Worm (Caenorhabditis elegans) whole organism, L4 larva: ENCODE data around the gene B0222.1.

Source experiments
- D1046.2 ChIP-seq: fragments of 200-800 bp; sonication (Bioruptor generic); IDR thresholded peaks from 2 replicates; pipeline ENCODE4 v1.3.6; 2022; ENCODE audit warnings: missing genetic modification characterization, missing compliant biosample characterization
- F37D6.2 ChIP-seq: sonication (generic microtip); optimal IDR thresholded peaks from 2 replicates; lab custom pipeline; 2016; ENCODE audit warnings: mild to moderate bottlenecking, missing genetic modification characterization, missing compliant biosample characterization
- F49E8.2 ChIP-seq: sonication (generic microtip); optimal IDR thresholded peaks from 2 replicates; lab custom pipeline; 2016; ENCODE audit warnings: missing compliant biosample characterization, mild to moderate bottlenecking, missing genetic modification characterization, borderline replicate concordance
- T20F7.1 ChIP-seq: fragments of 200-800 bp; sonication (Bioruptor generic); optimal IDR thresholded peaks from 2 replicates; lab custom pipeline; 2018; ENCODE audit warnings: mild to moderate bottlenecking, missing genetic modification characterization, missing compliant biosample characterization
- T26A8.4 ChIP-seq: fragments of 200-800 bp; sonication (Bioruptor generic); IDR thresholded peaks from 2 replicates; pipeline ENCODE4 v1.3.6; 2022; ENCODE audit warnings: missing genetic modification characterization, missing compliant biosample characterization
- Y105C5A.15 ChIP-seq: fragments of 200-800 bp; sonication (Bioruptor generic); IDR thresholded peaks from 2 replicates; pipeline ENCODE4 v1.3.6; 2022; ENCODE audit warnings: missing genetic modification characterization, missing compliant biosample characterization
- Y75B8A.6 ChIP-seq: fragments of 200-800 bp; sonication (Bioruptor generic); IDR thresholded peaks from 2 replicates; pipeline ENCODE4 v1.3.6; 2022; ENCODE audit warnings: missing genetic modification reagents, missing genetic modification characterization, missing compliant biosample characterization
- ZK337.2 ChIP-seq: fragments of 200-800 bp; sonication (Bioruptor generic); IDR thresholded peaks from 2 replicates; pipeline ENCODE4 v1.3.6; 2022; ENCODE audit warnings: missing genetic modification reagents, missing genetic modification characterization, missing compliant biosample characterization
- ama-1 ChIP-seq: fragments of 150-350 bp; optimal IDR thresholded peaks from 2 replicates; lab custom pipeline; 2014; ENCODE audit warnings: inconsistent platforms, mixed read lengths
- ceh-32 ChIP-seq: sonication (generic microtip); optimal IDR thresholded peaks from 2 replicates; lab custom pipeline; 2016; ENCODE audit warnings: mild to moderate bottlenecking, missing genetic modification characterization, missing compliant biosample characterization; ENCODE audit not compliant: poor library complexity
- ceh-44 ChIP-seq: fragments of 200-800 bp; sonication (Bioruptor generic); IDR thresholded peaks from 2 replicates; pipeline ENCODE4 v1.3.6; 2022; ENCODE audit warnings: missing genetic modification reagents, missing genetic modification characterization, missing compliant biosample characterization
- ceh-82 ChIP-seq: sonication (generic microtip); optimal IDR thresholded peaks from 2 replicates; lab custom pipeline; 2017; ENCODE audit warnings: missing biosample characterization, missing genetic modification characterization
- ces-1 ChIP-seq: fragments of 150-350 bp; sonication (generic microtip); optimal IDR thresholded peaks from 4 replicates; lab custom pipeline; 2014; ENCODE audit warnings: missing biosample characterization, missing genetic modification reagents, missing genetic modification characterization
- cey-2 ChIP-seq: sonication (generic microtip); optimal IDR thresholded peaks from 3 replicates; lab custom pipeline; 2017; ENCODE audit warnings: missing genetic modification characterization, mild to moderate bottlenecking, missing compliant biosample characterization, antibody characterized with exemption, borderline replicate concordance; ENCODE audit not compliant: insufficient read depth
- daf-19 ChIP-seq: fragments of 200-800 bp; sonication (Bioruptor generic); conservative IDR thresholded peaks from 2 replicates; pipeline ENCODE4 v1.3.6; 2022; ENCODE audit warnings: missing genetic modification characterization, missing compliant biosample characterization
- dpl-1 ChIP-seq: fragments of 150-350 bp; optimal IDR thresholded peaks from 2 replicates; lab custom pipeline; 2014; ENCODE audit warnings: missing biosample characterization, missing genetic modification reagents, missing genetic modification characterization
- egl-43 ChIP-seq: fragments of 200-800 bp; sonication (Bioruptor generic); IDR thresholded peaks from 2 replicates; pipeline ENCODE4 v1.3.6; 2022; ENCODE audit warnings: missing genetic modification reagents, missing genetic modification characterization, missing compliant biosample characterization
- fkh-10 ChIP-seq: fragments of 150-350 bp; optimal IDR thresholded peaks from 2 replicates; lab custom pipeline; 2014; ENCODE audit warnings: missing biosample characterization, missing genetic modification reagents, missing genetic modification characterization
- gei-8 ChIP-seq: fragments of 200-800 bp; sonication (Bioruptor generic); optimal IDR thresholded peaks from 2 replicates; lab custom pipeline; 2018; ENCODE audit warnings: mild to moderate bottlenecking, missing genetic modification characterization, missing compliant biosample characterization
- hlh-11 ChIP-seq: fragments of 200-800 bp; sonication (Bioruptor generic); optimal IDR thresholded peaks from 2 replicates; lab custom pipeline; 2018; ENCODE audit warnings: mild to moderate bottlenecking, missing genetic modification characterization, missing compliant biosample characterization
- hlh-30 ChIP-seq: sonication (generic microtip); optimal IDR thresholded peaks from 2 replicates; lab custom pipeline; 2017; ENCODE audit warnings: antibody characterized with exemption, mild to moderate bottlenecking, missing genetic modification characterization, missing compliant biosample characterization; ENCODE audit not compliant: insufficient read depth
- jun-1 ChIP-seq: fragments of 150-350 bp; optimal IDR thresholded peaks from 2 replicates; lab custom pipeline; 2014; ENCODE audit warnings: missing biosample characterization, missing genetic modification reagents, missing genetic modification characterization
- lin-1 ChIP-seq: fragments of 200-800 bp; sonication (Bioruptor generic); IDR thresholded peaks from 2 replicates; pipeline ENCODE4 v1.3.6; 2022; ENCODE audit warnings: missing genetic modification reagents, missing genetic modification characterization, missing compliant biosample characterization
- lin-13 ChIP-seq: fragments of 150-350 bp; optimal IDR thresholded peaks from 2 replicates; lab custom pipeline; 2014; ENCODE audit warnings: missing biosample characterization, missing genetic modification reagents, missing genetic modification characterization
- lin-15B ChIP-seq: fragments of 150-350 bp; sonication (generic microtip); optimal IDR thresholded peaks from 3 replicates; lab custom pipeline; 2014; ENCODE audit warnings: missing biosample characterization, missing genetic modification characterization
- lin-39 ChIP-seq: fragments of 150-350 bp; optimal IDR thresholded peaks from 2 replicates; lab custom pipeline; 2014; ENCODE audit warnings: missing biosample characterization, missing genetic modification reagents, missing genetic modification characterization
- lsy-2 ChIP-seq, 2 experiments: fragments of 150-350 bp in 1 of 2; sonication (generic microtip) in 1 of 2; optimal IDR thresholded peaks; 2 replicates each; lab custom pipeline; 2014 to 2017; ENCODE audit warnings: missing biosample characterization in 2 of 2, missing genetic modification characterization in 2 of 2
- mdl-1 ChIP-seq, 2 experiments: fragments of 150-350 bp in 1 of 2; sonication (generic microtip) in 1 of 2; optimal IDR thresholded peaks; 2 replicates each; lab custom pipeline; 2014 to 2017; ENCODE audit warnings: missing biosample characterization in 2 of 2, missing genetic modification characterization in 2 of 2
- mep-1 ChIP-seq: fragments of 150-350 bp; sonication (generic microtip); optimal IDR thresholded peaks from 3 replicates; lab custom pipeline; 2014; ENCODE audit warnings: missing biosample characterization, missing genetic modification characterization
- mxl-3 ChIP-seq: fragments of 200-800 bp; sonication (Bioruptor generic); optimal IDR thresholded peaks from 2 replicates; lab custom pipeline; 2018; ENCODE audit warnings: mild to moderate bottlenecking, missing genetic modification characterization, missing compliant biosample characterization
- nhr-10 ChIP-seq: fragments of 150-350 bp; optimal IDR thresholded peaks from 2 replicates; lab custom pipeline; 2014; ENCODE audit warnings: missing biosample characterization, missing genetic modification characterization
- nhr-102 ChIP-seq: sonication (generic microtip); optimal IDR thresholded peaks from 2 replicates; lab custom pipeline; 2016; ENCODE audit warnings: mild to moderate bottlenecking, missing genetic modification characterization, moderate library complexity, missing compliant biosample characterization
- nhr-11 ChIP-seq: fragments of 150-350 bp; optimal IDR thresholded peaks from 2 replicates; lab custom pipeline; 2014; ENCODE audit warnings: missing biosample characterization, missing genetic modification characterization
- nhr-28 ChIP-seq: fragments of 150-350 bp; optimal IDR thresholded peaks from 2 replicates; lab custom pipeline; 2014; ENCODE audit warnings: missing biosample characterization, missing genetic modification characterization
- nhr-41 ChIP-seq: fragments of 200-800 bp; sonication (Bioruptor generic); IDR thresholded peaks from 2 replicates; pipeline ENCODE4 v1.3.6; 2022; ENCODE audit warnings: missing genetic modification reagents, missing genetic modification characterization, missing compliant biosample characterization
- nhr-6 ChIP-seq: fragments of 150-350 bp; optimal IDR thresholded peaks from 2 replicates; lab custom pipeline; 2014; ENCODE audit warnings: missing biosample characterization, missing genetic modification characterization
- pha-4 ChIP-seq, 2 experiments: fragments of 150-350 bp in 1 of 2; fragments of 200-800 bp in 1 of 2; sonication (Bioruptor generic) in 1 of 2; IDR thresholded peaks in 1 of 2; optimal IDR thresholded peaks in 1 of 2; 2 replicates each; pipeline versions ENCODE4 v1.3.6 to Lab custom; 2014 to 2022; ENCODE audit warnings: missing genetic modification characterization in 2 of 2, missing genetic modification reagents in 2 of 2, missing biosample characterization in 1 of 2, missing compliant biosample characterization in 1 of 2
- set-16 ChIP-seq: fragments of 200-800 bp; sonication (Bioruptor generic); IDR thresholded peaks from 2 replicates; pipeline ENCODE4 v1.3.6; 2022; ENCODE audit warnings: missing genetic modification reagents, missing genetic modification characterization, missing compliant biosample characterization
- snpc-1.2 ChIP-seq: fragments of 200-800 bp; sonication (Bioruptor generic); IDR thresholded peaks from 2 replicates; pipeline ENCODE4 v1.3.6; 2022; ENCODE audit warnings: missing genetic modification reagents, missing genetic modification characterization, missing compliant biosample characterization
- unc-39 ChIP-seq: sonication (generic microtip); optimal IDR thresholded peaks from 2 replicates; lab custom pipeline; 2017; ENCODE audit warnings: missing biosample characterization, missing genetic modification characterization
- unc-62 ChIP-seq, 3 experiments: fragments of 150-350 bp in 1 of 3; sonication (generic microtip); optimal IDR thresholded peaks in 2 of 3; peaks in 1 of 3; 1 replicate in 1 of 3; 2 replicates in 2 of 3; lab custom pipeline; 2014 to 2017; ENCODE audit warnings: missing biosample characterization in 3 of 3, missing genetic modification characterization in 3 of 3, missing genetic modification reagents in 3 of 3, missing genotype in 1 of 3
- zfp-2 ChIP-seq: sonication (generic microtip); optimal IDR thresholded peaks from 2 replicates; lab custom pipeline; 2016; ENCODE audit warnings: mild to moderate bottlenecking, missing genetic modification characterization, missing compliant biosample characterization
- zfp-3 ChIP-seq: fragments of 200-800 bp; sonication (Bioruptor generic); conservative IDR thresholded peaks from 2 replicates; pipeline ENCODE4 v1.3.6; 2022; ENCODE audit warnings: missing genetic modification reagents, missing genetic modification characterization, missing compliant biosample characterization

The B0222.1 gene

DNA sequence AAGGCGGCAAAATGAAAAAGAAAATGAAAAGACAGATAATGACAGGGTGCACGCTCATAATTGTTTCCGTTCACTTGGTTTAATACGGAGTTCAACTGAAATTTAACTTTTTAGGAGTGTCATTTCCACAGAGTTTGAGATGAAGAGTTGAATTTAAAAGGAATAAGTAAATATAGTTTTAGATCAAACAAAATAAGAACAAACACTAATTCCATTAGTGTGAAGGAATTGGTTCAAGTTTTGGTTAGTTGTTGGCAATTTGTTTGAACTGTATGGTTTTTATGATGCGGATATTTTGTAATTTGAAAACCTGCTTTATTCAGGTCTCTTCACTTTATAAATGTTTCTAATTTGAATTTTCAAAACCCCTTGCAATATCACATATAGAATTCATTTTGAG, 22.6 kb downstream of the B0222.1 start, which contains the start of gene B0222.15 (continued):
- TF ChIP-seq lin-13 (GFP tag; lab: Kevin White, UChicago) (no peak), zfp-2 (tag; lab: Kevin White, UChicago) (no peak), nhr-102 (tag; lab: Kevin White, UChicago) (no peak)

DNA sequence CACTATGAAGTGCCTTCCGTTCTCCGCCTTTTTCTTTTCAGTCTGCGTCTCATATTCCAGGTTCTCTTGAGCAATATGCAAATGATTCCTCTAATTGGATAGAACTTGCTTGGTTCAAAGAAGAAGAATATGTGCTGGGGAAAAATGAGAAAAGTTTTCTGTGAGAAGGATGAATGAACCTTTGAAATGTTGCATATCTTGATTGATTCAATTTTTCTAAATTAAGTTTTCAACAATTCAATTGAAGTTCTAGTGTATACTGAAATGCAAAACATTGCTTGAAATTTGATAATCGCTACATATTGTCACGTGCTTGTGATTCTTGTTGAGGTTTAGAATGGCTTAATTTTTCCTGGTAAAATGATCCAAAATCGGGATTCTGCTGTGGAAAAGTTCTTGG, 23.5 kb downstream of the B0222.1 start:
- TF ChIP-seq daf-19 (GFP tag; lab: Robert Waterston, UW) (no peak), fkh-10 (GFP tag; lab: Kevin White, UChicago) (peak; percentile 81), Y105C5A.15 (GFP tag; lab: Robert Waterston, UW) (no peak), mdl-1 (tag; optimal IDR thresholded peaks at IDR 0.05; lab: Kevin White, UChicago) (peak in 1 of 2 experiments; percentile 2), hlh-30 (tag; lab: Kevin White, UChicago) (no peak), nhr-11 (tag; lab: Kevin White, UChicago) (no peak), nhr-10 (tag; lab: Kevin White, UChicago) (no peak), lin-15B (tag; lab: Kevin White, UChicago) (no peak), T20F7.1 (no peak), nhr-28 (no peak), ceh-44 (GFP tag; lab: Robert Waterston, UW) (no peak), snpc-1.2 (GFP tag; lab: Robert Waterston, UW) (no peak), jun-1 (tag; lab: Kevin White, UChicago) (no peak), ces-1 (GFP tag; lab: Kevin White, UChicago) (peak; percentile 80), hlh-11 (tag; lab: Kevin White, UChicago) (no peak), ceh-82 (tag; lab: Kevin White, UChicago) (no peak), D1046.2 (no peak), mxl-3 (GFP tag; lab: Kevin White, UChicago) (no peak), cey-2 (no peak), ZK337.2 (no peak)

DNA sequence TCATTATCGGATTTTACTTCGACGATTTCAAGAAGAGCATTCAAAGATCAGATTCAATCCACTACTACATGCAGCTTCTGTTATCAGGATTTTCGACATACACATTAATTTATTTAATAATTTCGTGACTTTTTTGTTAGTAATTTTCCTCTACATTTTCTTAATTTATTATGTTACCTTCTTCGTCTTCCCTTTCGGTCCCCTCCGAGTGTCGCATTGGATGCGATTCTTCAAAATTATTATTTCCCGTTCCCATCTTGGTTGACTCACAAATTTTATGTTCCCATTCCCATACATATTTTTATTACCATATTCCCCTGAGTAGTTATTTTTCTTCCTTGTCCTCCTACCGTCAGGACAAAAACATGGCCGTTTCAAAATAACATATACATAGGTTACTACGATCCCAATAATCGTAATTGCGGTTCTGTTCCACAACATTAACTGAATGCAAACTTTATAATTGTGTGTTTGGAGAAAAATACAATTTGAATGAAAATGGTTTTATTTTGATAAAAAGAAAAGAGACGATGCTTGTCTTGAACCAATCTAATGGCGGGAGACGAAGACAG, 25.2 kb downstream of the B0222.1 start:
- TF ChIP-seq ama-1 (lab: Kevin White, UChicago) (peak; percentile 79), T26A8.4 (GFP tag; lab: Robert Waterston, UW) (peak; percentile 82), mep-1 (tag; lab: Kevin White, UChicago) (peak; percentile 27), zfp-3 (GFP tag; lab: Robert Waterston, UW) (peak; percentile 74; the same call in 1 of the 2 replicates)

DNA sequence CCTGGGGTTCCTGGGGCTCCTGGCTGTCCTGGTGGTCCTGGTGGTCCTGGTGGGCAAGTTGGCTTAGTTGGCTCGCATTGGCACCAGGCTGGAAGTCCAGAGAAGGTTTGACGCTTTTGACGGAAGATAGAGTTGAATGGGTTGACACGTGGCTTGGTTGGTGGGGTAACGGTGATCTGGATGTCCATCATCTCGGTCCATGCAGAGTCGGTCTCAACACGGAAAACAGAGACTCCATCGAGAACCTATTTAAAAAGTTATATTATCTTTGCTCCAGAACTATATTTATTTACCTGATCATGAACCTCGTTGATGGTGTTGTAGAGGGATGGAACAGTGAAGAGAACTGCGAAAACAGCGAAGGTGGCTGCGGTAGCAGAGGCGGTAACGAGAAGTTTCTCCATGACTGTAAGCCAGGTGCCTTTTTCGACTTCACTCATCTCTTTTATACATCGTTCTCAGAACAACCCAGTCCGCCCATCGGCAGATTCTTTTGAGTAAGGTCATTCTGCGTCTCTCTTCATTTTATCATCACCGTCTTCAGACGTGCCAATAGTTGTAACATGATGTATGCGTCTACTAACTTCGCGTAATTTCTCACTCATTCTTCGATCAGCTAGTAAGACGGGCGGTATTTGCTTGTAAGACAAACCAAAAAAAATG, 26.3 kb downstream of the B0222.1 start, which contains the start of gene col-144:
Gene col-144, minus strand, starts transcription at position 419 of the 663 bp plus-strand sequence.
- TF ChIP-seq F37D6.2 (no peak), unc-39 (tag; lab: Kevin White, UChicago) (no peak), nhr-41 (GFP tag; lab: Robert Waterston, UW) (no peak), dpl-1 (GFP tag; lab: Kevin White, UChicago) (no peak), nhr-10 (tag; lab: Kevin White, UChicago) (no peak), F49E8.2 (tag; lab: Kevin White, UChicago) (no peak), Y105C5A.15 (GFP tag; lab: Robert Waterston, UW) (no peak), ceh-32 (no peak), T20F7.1 (no peak), lin-39 (no peak), unc-62 (GFP tag; optimal IDR thresholded peaks at IDR 0.05 in 1 of 2; lab: Kevin White, UChicago) (peak in 1 of 2 experiments; percentile 17), unc-62 (tag; optimal IDR thresholded peaks at IDR 0.05; lab: Kevin White, UChicago) (no peak), egl-43 (0 out of 2 replicates have a peak, but pooled peaks have one; percentile 16), D1046.2 (no peak), set-16 (GFP tag; lab: Robert Waterston, UW) (peak; percentile 86), nhr-6 (tag; lab: Kevin White, UChicago) (no peak), gei-8 (GFP tag; lab: Kevin White, UChicago) (no peak), lsy-2 (tag; optimal IDR thresholded peaks at IDR 0.05; lab: Kevin White, UChicago) (no peak), Y75B8A.6 (GFP tag; lab: Robert Waterston, UW) (no peak), lin-1 (GFP tag; lab: Robert Waterston, UW) (no peak), pha-4 (GFP tag; IDR thresholded peaks at IDR 0.05; lab: Robert Waterston, UW) (no peak), pha-4 (tag; optimal IDR thresholded peaks at IDR 0.05; lab: Kevin White, UChicago) (no peak), T26A8.4 (GFP tag; lab: Robert Waterston, UW) (peak; percentile 78)
